Worm (Caenorhabditis elegans) whole organism, young adult: Measurements from ENCODE around the gene rpn-6.2.

Source experiments
- B0336.3 ChIP-seq: fragments of 200-800 bp; sonication (Bioruptor generic); IDR thresholded peaks from 2 replicates; pipeline ENCODE4 v1.3.6; 2022; ENCODE audit warnings: missing genetic modification characterization, missing compliant biosample characterization
- T26A5.8 ChIP-seq: sonication (generic microtip); optimal IDR thresholded peaks from 2 replicates; lab custom pipeline; 2016; ENCODE audit warnings: missing genetic modification characterization, missing compliant biosample characterization
- attf-3 ChIP-seq: fragments of 200-800 bp; sonication (Bioruptor generic); conservative IDR thresholded peaks from 2 replicates; pipeline ENCODE4 v1.3.6; 2022; ENCODE audit warnings: missing genetic modification reagents, missing genetic modification characterization, missing compliant biosample characterization
- lin-35 ChIP-seq, 3 experiments: fragments of 150-350 bp in 2 of 3; sonication (generic microtip) in 1 of 3; optimal IDR thresholded peaks; 2 replicates each; lab custom pipeline; 2014 to 2018; ENCODE audit warnings: missing biosample characterization in 3 of 3, missing genetic modification characterization in 3 of 3, missing genetic modification reagents in 3 of 3
- nfya-1 ChIP-seq: sonication (generic microtip); optimal IDR thresholded peaks from 2 replicates; lab custom pipeline; 2017; ENCODE audit warnings: antibody characterized with exemption, missing compliant biosample characterization, missing genetic modification characterization, borderline replicate concordance; ENCODE audit not compliant: insufficient read depth
- zfh-2 ChIP-seq: fragments of 200-800 bp; sonication (Bioruptor generic); conservative IDR thresholded peaks from 2 replicates; pipeline ENCODE4 v1.3.6; 2022; ENCODE audit warnings: missing genetic modification reagents, missing genetic modification characterization, missing compliant biosample characterization

DNA sequence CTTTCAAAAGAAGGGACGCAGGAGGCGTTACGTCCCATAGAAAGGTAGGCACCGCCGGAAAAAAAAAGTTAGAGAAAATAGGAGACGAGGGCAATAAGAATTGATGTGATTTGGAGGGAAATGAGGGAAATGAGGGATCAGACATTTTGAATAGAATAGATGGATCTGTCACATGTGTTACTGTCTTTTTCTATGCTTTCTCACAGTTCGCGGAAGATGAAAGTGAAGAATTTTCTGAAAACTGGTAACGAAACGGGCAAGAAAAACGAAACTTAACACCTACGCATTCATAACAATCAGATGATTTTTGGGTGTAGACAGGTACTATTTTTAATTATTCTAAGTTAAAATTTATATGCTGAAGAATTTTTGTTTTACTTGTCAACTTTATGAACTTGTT lies 35.9 kb upstream of the rpn-6.2 start, which contains the start of gene R107.9:
- no peak for TF ChIP-seq T26A5.8 (tag; lab: Kevin White, UChicago)
- no peak for TF ChIP-seq zfh-2 (GFP tag; lab: Robert Waterston, UW)
- no peak for TF ChIP-seq nfya-1 (tag; lab: Kevin White, UChicago)
- TF ChIP-seq attf-3, result no peak
- no peak for TF ChIP-seq lin-35 (GFP tag; optimal IDR thresholded peaks at IDR 0.05; lab: Kevin White, UChicago)
- TF ChIP-seq B0336.3 (GFP tag; lab: Robert Waterston, UW), result no peak
